Worm (Caenorhabditis elegans): ENCODE results near the gene tag-314.

The tag-314 gene

DNA sequence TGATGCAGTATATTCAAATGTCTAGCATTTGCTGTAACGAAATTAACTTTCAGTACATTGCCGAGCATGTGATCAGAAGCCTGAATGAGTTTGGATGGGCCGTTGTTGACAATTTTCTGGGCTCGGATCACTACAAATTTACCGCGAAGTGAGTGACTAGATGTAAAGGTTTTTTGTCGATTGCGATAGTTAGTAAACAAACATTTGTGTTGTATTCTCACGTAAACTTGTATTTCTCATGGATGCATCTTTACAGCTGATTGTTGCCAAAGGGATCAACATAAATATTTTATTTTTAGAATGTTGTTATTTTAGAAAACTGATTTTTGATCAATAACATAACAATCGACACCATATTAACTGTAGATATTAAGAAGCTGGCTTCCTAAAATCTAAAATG is 45.5 kb upstream of the tag-314 start:
- TF ChIP-seq snpc-4 (tag; optimal IDR thresholded peaks at IDR 0.05) (no peak), unc-62 (GFP tag; optimal IDR thresholded peaks at IDR 0.05) (no peak), peb-1 (tag; optimal IDR thresholded peaks at IDR 0.05) (no peak), unc-39 (tag; optimal IDR thresholded peaks at IDR 0.05) (no peak), R02D3.7 (tag; optimal IDR thresholded peaks at IDR 0.05) (no peak), zag-1 (tag; optimal IDR thresholded peaks at IDR 0.05) (no peak), ztf-4 (tag; optimal IDR thresholded peaks at IDR 0.05) (no peak), nhr-237 (tag; optimal IDR thresholded peaks at IDR 0.05) (no peak), mab-5 (tag; optimal IDR thresholded peaks at IDR 0.05) (no peak), ztf-11 (tag; optimal IDR thresholded peaks at IDR 0.05) (no peak), mdl-1 (tag; optimal IDR thresholded peaks at IDR 0.05) (no peak), elt-1 (tag; optimal IDR thresholded peaks at IDR 0.05) (no peak), nhr-129 (tag; optimal IDR thresholded peaks at IDR 0.05) (no peak)

DNA sequence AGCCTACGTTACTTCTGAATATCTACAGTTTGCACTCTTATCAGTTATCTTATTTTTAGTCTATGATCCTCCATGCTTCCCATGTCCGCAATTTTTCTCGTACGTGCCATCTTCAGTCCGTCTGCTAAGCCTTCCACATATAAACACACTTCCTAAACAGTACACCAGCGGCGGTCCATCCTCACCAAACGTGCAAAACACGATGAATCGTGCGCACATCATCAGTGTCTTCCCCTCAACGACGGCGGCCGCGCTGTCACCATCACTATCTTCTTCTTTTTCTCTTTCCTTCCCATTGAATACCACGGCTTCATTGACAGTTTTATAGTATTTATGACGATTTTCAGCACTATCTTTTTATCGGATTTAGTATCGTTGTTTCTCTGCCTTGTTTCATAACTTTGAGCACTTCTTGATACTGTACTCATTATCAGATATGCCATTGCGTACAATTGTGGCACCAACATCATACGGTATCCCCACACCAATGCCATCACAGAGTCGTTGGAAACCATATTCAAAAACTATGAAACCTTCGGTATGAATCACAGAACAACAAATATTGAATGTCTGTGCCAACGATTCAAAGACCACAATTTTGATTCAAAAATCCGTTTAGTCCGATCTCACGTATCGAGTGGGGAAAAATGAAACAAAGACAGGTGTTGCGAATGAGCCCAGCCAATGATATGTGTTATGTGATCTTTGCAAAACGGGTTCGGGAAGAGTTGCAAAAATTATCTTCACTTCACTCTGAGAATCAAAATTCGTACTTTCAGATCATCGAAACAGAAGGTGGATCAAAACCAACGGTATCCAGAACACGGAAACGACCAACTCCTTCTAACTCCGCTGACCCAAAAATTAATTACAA is 44.6 kb upstream of the tag-314 start:
- TF ChIP-seq Y55F3AM.14 (GFP tag; optimal IDR thresholded peaks at IDR 0.05): peak; percentile 21
- TF ChIP-seq nhr-21 (tag; optimal IDR thresholded peaks at IDR 0.05): peak; percentile 43
- peak; percentile 36 for TF ChIP-seq sma-9 (GFP tag; optimal IDR thresholded peaks at IDR 0.05)
- TF ChIP-seq sma-9 (tag; optimal IDR thresholded peaks at IDR 0.05): no peak
- no peak for TF ChIP-seq nhr-237 (tag; optimal IDR thresholded peaks at IDR 0.05)

DNA sequence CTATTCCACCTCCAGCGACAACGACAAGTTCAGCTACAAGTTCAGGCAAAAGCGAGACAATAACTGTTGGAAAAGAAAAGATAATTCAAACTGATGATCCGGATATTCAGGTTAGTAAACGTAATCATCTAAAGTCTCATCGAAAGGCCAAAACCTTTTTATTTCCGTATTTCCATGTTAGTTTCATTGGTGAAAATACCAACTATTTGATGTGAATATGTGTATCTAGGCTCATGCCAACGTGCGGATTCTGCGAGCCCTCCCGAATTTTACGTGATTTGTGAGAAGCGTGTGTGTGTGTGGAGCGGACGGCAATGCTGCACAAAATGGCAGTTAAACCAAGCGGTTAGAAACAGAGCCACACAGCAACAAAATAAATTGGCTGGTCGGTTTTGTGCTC is 42.5 kb upstream of the tag-314 start:
- no peak for TF ChIP-seq lin-11 (tag; optimal IDR thresholded peaks at IDR 0.05)
- TF ChIP-seq ztf-4 (tag; optimal IDR thresholded peaks at IDR 0.05): no peak
- no peak for TF ChIP-seq skn-1 (tag; optimal IDR thresholded peaks at IDR 0.05)
- TF ChIP-seq nhr-129 (tag; optimal IDR thresholded peaks at IDR 0.05): peak; percentile 27

DNA sequence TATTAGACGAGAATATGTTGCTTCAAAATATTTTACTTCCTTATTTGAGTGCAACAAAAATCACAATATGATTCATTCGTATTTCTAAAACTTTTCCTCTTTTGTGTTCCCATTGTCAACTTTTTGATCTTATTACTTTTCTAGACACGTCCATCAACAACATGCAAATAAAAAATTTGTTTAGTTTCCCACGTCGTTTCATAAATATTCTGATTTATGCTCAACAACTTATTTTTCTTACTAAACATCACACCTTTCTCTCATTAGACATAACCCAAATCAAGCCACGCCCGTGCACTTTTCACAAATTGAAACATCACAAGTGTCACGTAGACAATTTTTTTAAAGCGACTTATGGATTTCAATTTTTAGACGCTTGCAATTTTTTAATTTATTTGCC is 41.3 kb upstream of the tag-314 start:
- no peak for TF ChIP-seq nhr-10 (tag; optimal IDR thresholded peaks at IDR 0.05)
- no peak for TF ChIP-seq ceh-82 (tag; optimal IDR thresholded peaks at IDR 0.05)
- no peak for TF ChIP-seq egl-27 (tag; optimal IDR thresholded peaks at IDR 0.05)
- TF ChIP-seq alr-1 (tag; optimal IDR thresholded peaks at IDR 0.05): no peak
- no peak for TF ChIP-seq mab-5 (tag; optimal IDR thresholded peaks at IDR 0.05)
- TF ChIP-seq ama-1 (optimal IDR thresholded peaks at IDR 0.05): no peak
- no peak for TF ChIP-seq lin-13 (GFP tag; optimal IDR thresholded peaks at IDR 0.05)
- no peak for TF ChIP-seq unc-39 (tag; optimal IDR thresholded peaks at IDR 0.05)
- no peak for TF ChIP-seq ZK546.5 (tag; optimal IDR thresholded peaks at IDR 0.05)
- no peak for TF ChIP-seq sem-4 (tag; optimal IDR thresholded peaks at IDR 0.05)
- TF ChIP-seq ztf-11 (tag; optimal IDR thresholded peaks at IDR 0.05): no peak
- no peak for TF ChIP-seq nhr-23 (tag; optimal IDR thresholded peaks at IDR 0.05)
- TF ChIP-seq snpc-4 (tag; optimal IDR thresholded peaks at IDR 0.05): no peak
- no peak for TF ChIP-seq nhr-237 (tag; optimal IDR thresholded peaks at IDR 0.05)
- TF ChIP-seq unc-55 (GFP tag; optimal IDR thresholded peaks at IDR 0.05): no peak
- no peak for TF ChIP-seq lin-11 (tag; optimal IDR thresholded peaks at IDR 0.05)
- no peak for TF ChIP-seq crh-2 (tag; optimal IDR thresholded peaks at IDR 0.05)
- no peak for TF ChIP-seq nhr-21 (tag; optimal IDR thresholded peaks at IDR 0.05)
- TF ChIP-seq nhr-11 (tag; optimal IDR thresholded peaks at IDR 0.05): no peak
- TF ChIP-seq nhr-129 (tag; optimal IDR thresholded peaks at IDR 0.05): no peak

DNA sequence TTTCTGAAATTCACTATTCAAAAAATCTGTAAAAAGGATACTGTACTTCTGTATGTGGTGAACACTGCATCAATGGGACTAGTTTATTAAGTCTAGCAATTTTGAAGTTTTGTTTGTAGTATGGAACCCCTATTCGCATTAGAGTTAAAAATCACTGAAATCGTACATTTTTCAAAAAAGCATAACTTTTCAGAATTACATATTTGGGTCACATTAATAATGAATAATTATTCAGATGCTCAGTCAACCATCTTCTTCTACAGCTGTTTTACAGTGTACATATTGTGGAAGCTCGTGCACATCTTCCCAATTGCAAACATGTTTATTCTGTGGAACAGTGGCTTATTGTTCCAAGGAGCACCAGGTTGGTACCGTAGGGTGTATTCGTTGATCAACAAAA is 40.2 kb upstream of the tag-314 start:
- no peak for TF ChIP-seq nhr-237 (tag; optimal IDR thresholded peaks at IDR 0.05)
- TF ChIP-seq fos-1 (tag; optimal IDR thresholded peaks at IDR 0.05): no peak
- no peak for TF ChIP-seq nhr-6 (tag; optimal IDR thresholded peaks at IDR 0.05)
- no peak for TF ChIP-seq unc-39 (tag; optimal IDR thresholded peaks at IDR 0.05)
- TF ChIP-seq snpc-4 (tag; optimal IDR thresholded peaks at IDR 0.05): no peak
- TF ChIP-seq elt-3 (tag; optimal IDR thresholded peaks at IDR 0.05): no peak
- no peak for TF ChIP-seq skn-1 (tag; optimal IDR thresholded peaks at IDR 0.05)
- no peak for TF ChIP-seq dmd-4 (tag; optimal IDR thresholded peaks at IDR 0.05)
- no peak for TF ChIP-seq unc-55 (GFP tag; optimal IDR thresholded peaks at IDR 0.05)
- no peak for TF ChIP-seq lsy-2 (tag; optimal IDR thresholded peaks at IDR 0.05)
